Fruit fly (Drosophila melanogaster) whole organism, embryonic: ENCODE measurements around the gene CG5828.

ENCODE experiments used
- BEAF-32 ChIP-seq: fragments of 200-800 bp; sonication (Bioruptor generic); optimal IDR thresholded peaks from 3 replicates; lab custom pipeline; 2017; ENCODE audit warnings: missing biosample characterization, missing genetic modification characterization, mild to moderate bottlenecking, moderate library complexity, missing genetic modification reagents
- BtbVII ChIP-seq: fragments of 200-800 bp; sonication (Bioruptor generic); optimal IDR thresholded peaks from 3 replicates; lab custom pipeline; 2017; ENCODE audit warnings: missing biosample characterization, mild to moderate bottlenecking, missing genetic modification characterization
- CG10654 ChIP-seq: fragments of 200-800 bp; sonication (Bioruptor generic); optimal IDR thresholded peaks from 2 replicates; lab custom pipeline; 2016; ENCODE audit warnings: missing biosample characterization, missing genetic modification characterization
- CG11398 ChIP-seq: fragments of 200-800 bp; sonication (Bioruptor generic); optimal IDR thresholded peaks from 2 replicates; lab custom pipeline; 2016; ENCODE audit warnings: missing biosample characterization, missing genetic modification characterization
- CG11696 ChIP-seq: fragments of 200-800 bp; sonication (Bioruptor generic); IDR thresholded peaks from 2 replicates; pipeline ENCODE4 v1.3.6; 2022; ENCODE audit warnings: missing biosample characterization, missing genetic modification characterization
- CG12071 ChIP-seq: fragments of 200-800 bp; sonication (Bioruptor generic); optimal IDR thresholded peaks from 3 replicates; lab custom pipeline; 2018; ENCODE audit warnings: missing biosample characterization, mild to moderate bottlenecking, missing genetic modification characterization
- CG12219 ChIP-seq: fragments of 200-800 bp; sonication (Bioruptor generic); optimal IDR thresholded peaks from 3 replicates; lab custom pipeline; 2018; ENCODE audit warnings: missing biosample characterization, mild to moderate bottlenecking, missing genetic modification characterization
- CG12769 ChIP-seq: fragments of 200-800 bp; sonication (Bioruptor generic); optimal IDR thresholded peaks from 2 replicates; lab custom pipeline; 2019; ENCODE audit warnings: missing biosample characterization, mild to moderate bottlenecking, missing genetic modification characterization, moderate library complexity
- CG15073 ChIP-seq: fragments of 200-800 bp; sonication (Bioruptor generic); optimal IDR thresholded peaks from 2 replicates; lab custom pipeline; 2016; ENCODE audit warnings: missing biosample characterization, missing genetic modification characterization
- CG17802 ChIP-seq: fragments of 200-800 bp; sonication (Bioruptor generic); optimal IDR thresholded peaks from 2 replicates; lab custom pipeline; 2018; ENCODE audit warnings: missing biosample characterization, mild to moderate bottlenecking, missing genetic modification characterization, moderate library complexity
- CG18619 ChIP-seq: fragments of 200-800 bp; sonication (Bioruptor generic); optimal IDR thresholded peaks from 3 replicates; lab custom pipeline; 2017; ENCODE audit warnings: missing biosample characterization, mild to moderate bottlenecking, missing genetic modification characterization
- CG31388 ChIP-seq: fragments of 200-800 bp; sonication (Bioruptor generic); optimal IDR thresholded peaks from 2 replicates; lab custom pipeline; 2016; ENCODE audit warnings: missing biosample characterization, missing genetic modification characterization
- CG32532 ChIP-seq: fragments of 200-800 bp; sonication (Bioruptor generic); IDR thresholded peaks from 2 replicates; pipeline ENCODE4 v1.3.6; 2022; ENCODE audit warnings: missing biosample characterization, missing genetic modification characterization
- CG3838 ChIP-seq: fragments of 200-800 bp; sonication (Bioruptor generic); optimal IDR thresholded peaks from 3 replicates; lab custom pipeline; 2016; ENCODE audit warnings: missing biosample characterization, missing genetic modification characterization
- CG4854 ChIP-seq: fragments of 200-800 bp; sonication (Bioruptor generic); optimal IDR thresholded peaks from 2 replicates; lab custom pipeline; 2016; ENCODE audit warnings: missing biosample characterization, missing genetic modification characterization, inconsistent platforms
- CG7357 ChIP-seq: fragments of 200-800 bp; sonication (Bioruptor generic); IDR thresholded peaks from 3 replicates; pipeline ENCODE4 v1.3.6; 2022; ENCODE audit warnings: missing biosample characterization, missing genetic modification characterization
- CG7839 ChIP-seq: fragments of 200-800 bp; sonication (Bioruptor generic); optimal IDR thresholded peaks from 3 replicates; lab custom pipeline; 2018; ENCODE audit warnings: missing biosample characterization, mild to moderate bottlenecking, missing genetic modification characterization, moderate library complexity
- CG8359 ChIP-seq: fragments of 200-800 bp; sonication (Bioruptor generic); optimal IDR thresholded peaks from 2 replicates; lab custom pipeline; 2017; ENCODE audit warnings: missing biosample characterization, mild to moderate bottlenecking, missing genetic modification characterization, borderline replicate concordance
- CG9797 ChIP-seq: fragments of 200-800 bp; sonication (Bioruptor generic); optimal IDR thresholded peaks from 3 replicates; lab custom pipeline; 2018; ENCODE audit warnings: missing biosample characterization, mild to moderate bottlenecking, missing genetic modification characterization
- CoRest ChIP-seq: fragments of 200-800 bp; sonication (Bioruptor generic); optimal IDR thresholded peaks from 3 replicates; lab custom pipeline; 2018; ENCODE audit warnings: missing biosample characterization, mild to moderate bottlenecking, missing genetic modification characterization, moderate library complexity
- Dll ChIP-seq: fragments of 200-800 bp; sonication (Bioruptor generic); IDR thresholded peaks from 4 replicates; pipeline ENCODE4 v1.3.6; 2022; ENCODE audit warnings: missing biosample characterization, missing genetic modification characterization; ENCODE audit not compliant: partially characterized antibody
- H2.0 ChIP-seq: fragments of 200-800 bp; sonication (Bioruptor generic); IDR thresholded peaks from 2 replicates; pipeline ENCODE4 v1.3.6; 2022; ENCODE audit warnings: missing biosample characterization, missing genetic modification characterization
- Lhr ChIP-seq: fragments of 200-800 bp; sonication (Bioruptor generic); optimal IDR thresholded peaks from 3 replicates; lab custom pipeline; 2017; ENCODE audit warnings: mild to moderate bottlenecking, missing biosample characterization, missing genetic modification reagents, missing genetic modification characterization
- MTF-1 ChIP-seq: fragments of 200-800 bp; sonication (Bioruptor generic); optimal IDR thresholded peaks from 2 replicates; lab custom pipeline; 2018; ENCODE audit warnings: missing biosample characterization, mild to moderate bottlenecking, missing genetic modification characterization, borderline replicate concordance
- Ravus ChIP-seq: fragments of 200-800 bp; sonication (Bioruptor generic); IDR thresholded peaks from 2 replicates; pipeline ENCODE4 v1.3.6; 2022; ENCODE audit warnings: missing biosample characterization, missing genetic modification characterization
- Rx ChIP-seq: fragments of 200-800 bp; sonication (Bioruptor generic); IDR thresholded peaks from 2 replicates; pipeline ENCODE4 v1.3.6; 2022; ENCODE audit warnings: missing biosample characterization, missing genetic modification characterization
- btn ChIP-seq: fragments of 200-800 bp; sonication (Bioruptor generic); optimal IDR thresholded peaks from 2 replicates; lab custom pipeline; 2016; ENCODE audit warnings: missing biosample characterization, missing genetic modification characterization
- chn ChIP-seq: fragments of 200-800 bp; sonication (Bioruptor generic); optimal IDR thresholded peaks from 2 replicates; lab custom pipeline; 2016; ENCODE audit warnings: missing biosample characterization, missing genetic modification characterization
- corto ChIP-seq: fragments of 200-800 bp; sonication (Bioruptor generic); optimal IDR thresholded peaks from 2 replicates; lab custom pipeline; 2016; ENCODE audit warnings: missing biosample characterization, mild to moderate bottlenecking, missing genetic modification characterization, moderate library complexity
- cwo ChIP-seq: fragments of 200-800 bp; sonication (Bioruptor generic); optimal IDR thresholded peaks from 3 replicates; lab custom pipeline; 2017; ENCODE audit warnings: missing biosample characterization, missing genetic modification characterization, mild to moderate bottlenecking, moderate library complexity, missing genetic modification reagents
- en ChIP-seq: fragments of 200-800 bp; sonication (Bioruptor generic); optimal IDR thresholded peaks from 2 replicates; lab custom pipeline; 2016; ENCODE audit warnings: missing biosample characterization, missing genetic modification characterization
- fd102C ChIP-seq: fragments of 200-800 bp; sonication (Bioruptor generic); optimal IDR thresholded peaks from 2 replicates; lab custom pipeline; 2018; ENCODE audit warnings: missing biosample characterization, mild to moderate bottlenecking, missing genetic modification characterization, moderate library complexity
- her ChIP-seq: fragments of 200-800 bp; sonication (Bioruptor generic); optimal IDR thresholded peaks from 2 replicates; lab custom pipeline; 2016; ENCODE audit warnings: missing biosample characterization, missing genetic modification characterization
- luna ChIP-seq: fragments of 200-800 bp; sonication (Bioruptor generic); optimal IDR thresholded peaks from 2 replicates; lab custom pipeline; 2016; ENCODE audit warnings: missing biosample characterization, missing genetic modification characterization
- mirr ChIP-seq: fragments of 200-800 bp; sonication (Bioruptor generic); optimal IDR thresholded peaks from 3 replicates; lab custom pipeline; 2018; ENCODE audit warnings: missing biosample characterization, mild to moderate bottlenecking, missing genetic modification characterization
- org-1 ChIP-seq: fragments of 200-800 bp; sonication (Bioruptor generic); optimal IDR thresholded peaks from 2 replicates; lab custom pipeline; 2017; ENCODE audit warnings: missing biosample characterization, missing genetic modification characterization
- pzg ChIP-seq: fragments of 200-800 bp; sonication (Bioruptor generic); optimal IDR thresholded peaks from 3 replicates; lab custom pipeline; 2018; ENCODE audit warnings: missing biosample characterization, mild to moderate bottlenecking, missing genetic modification characterization, moderate library complexity
- row ChIP-seq: fragments of 200-800 bp; sonication (Bioruptor generic); IDR thresholded peaks from 3 replicates; pipeline ENCODE4 v1.3.6; 2022; ENCODE audit warnings: missing biosample characterization, missing genetic modification characterization
- sc ChIP-seq, 3 experiments: fragments of >200 bp in 2 of 3; fragments of 200-800 bp in 1 of 3; sonication (Bioruptor generic) in 1 of 3; optimal IDR thresholded peaks; 2 replicates in 2 of 3; 3 replicates in 1 of 3; lab custom pipeline; 2017; ENCODE audit warnings: mild to moderate bottlenecking in 1 of 3, missing biosample characterization in 1 of 3, missing genetic modification characterization in 1 of 3, missing genetic modification reagents in 1 of 3
- sens ChIP-seq: fragments of 200-800 bp; sonication (Bioruptor generic); peaks from one replicate; lab custom pipeline; 2016; ENCODE audit warnings: missing biosample characterization, missing genetic modification characterization
- sens-2 ChIP-seq: fragments of 200-800 bp; sonication (Bioruptor generic); IDR thresholded peaks from 2 replicates; pipeline ENCODE4 v1.3.6; 2022; ENCODE audit warnings: missing biosample characterization, missing genetic modification characterization
- slp2 ChIP-seq: fragments of 200-800 bp; sonication (Bioruptor generic); optimal IDR thresholded peaks from 2 replicates; lab custom pipeline; 2016; ENCODE audit warnings: missing biosample characterization, missing genetic modification characterization
- trh ChIP-seq: fragments of 200-800 bp; sonication (Bioruptor generic); optimal IDR thresholded peaks from 2 replicates; lab custom pipeline; 2016; ENCODE audit warnings: missing biosample characterization, missing genetic modification characterization
- ttk ChIP-seq: fragments of 200-800 bp; sonication (Bioruptor generic); IDR thresholded peaks from 2 replicates; pipeline ENCODE4 v2.1.2; 2022; ENCODE audit warnings: missing biosample characterization, missing genetic modification characterization
- tup ChIP-seq: fragments of 200-800 bp; sonication (Bioruptor generic); optimal IDR thresholded peaks from 2 replicates; lab custom pipeline; 2016; ENCODE audit warnings: missing biosample characterization, mild to moderate bottlenecking, missing genetic modification characterization, moderate library complexity
- vnd ChIP-seq: fragments of 200-800 bp; sonication (Bioruptor generic); IDR thresholded peaks from 3 replicates; pipeline ENCODE4 v1.3.6; 2022; ENCODE audit warnings: missing biosample characterization, missing genetic modification characterization; ENCODE audit not compliant: partially characterized antibody
- zfh1 ChIP-seq: fragments of 200-800 bp; sonication (Bioruptor generic); IDR thresholded peaks from 3 replicates; pipeline ENCODE4 v1.3.6; 2022; ENCODE audit warnings: missing biosample characterization, missing genetic modification characterization

CG5828 gene

DNA sequence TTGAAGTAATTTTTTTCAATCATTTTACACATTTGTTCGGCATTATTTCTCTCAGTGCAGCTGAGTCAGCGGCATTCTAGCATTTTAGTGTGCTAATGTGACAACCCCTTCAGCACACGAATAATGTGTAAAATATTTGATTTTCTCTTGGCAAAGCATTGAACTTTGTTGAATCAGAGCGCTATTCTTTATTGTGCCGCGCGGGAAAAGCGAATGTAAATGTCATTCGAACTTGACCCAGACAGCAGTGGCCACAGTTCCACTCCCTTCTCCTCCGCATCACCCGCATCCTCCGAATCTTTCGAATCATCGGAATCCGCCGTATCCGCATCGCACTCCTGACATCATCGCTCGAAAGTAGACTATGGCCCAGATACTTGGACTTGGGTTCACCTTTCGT lies 10.0 kb downstream of the CG5828 start:
- no peak for TF ChIP-seq tup
- TF ChIP-seq zfh1 (GFP tag; lab: Robert Waterston, UW) = 0 out of 3 replicates have a peak, but pooled peaks have one; percentile 33
- TF ChIP-seq sens (GFP tag; lab: Kevin White, UChicago) = peak; percentile 74

DNA sequence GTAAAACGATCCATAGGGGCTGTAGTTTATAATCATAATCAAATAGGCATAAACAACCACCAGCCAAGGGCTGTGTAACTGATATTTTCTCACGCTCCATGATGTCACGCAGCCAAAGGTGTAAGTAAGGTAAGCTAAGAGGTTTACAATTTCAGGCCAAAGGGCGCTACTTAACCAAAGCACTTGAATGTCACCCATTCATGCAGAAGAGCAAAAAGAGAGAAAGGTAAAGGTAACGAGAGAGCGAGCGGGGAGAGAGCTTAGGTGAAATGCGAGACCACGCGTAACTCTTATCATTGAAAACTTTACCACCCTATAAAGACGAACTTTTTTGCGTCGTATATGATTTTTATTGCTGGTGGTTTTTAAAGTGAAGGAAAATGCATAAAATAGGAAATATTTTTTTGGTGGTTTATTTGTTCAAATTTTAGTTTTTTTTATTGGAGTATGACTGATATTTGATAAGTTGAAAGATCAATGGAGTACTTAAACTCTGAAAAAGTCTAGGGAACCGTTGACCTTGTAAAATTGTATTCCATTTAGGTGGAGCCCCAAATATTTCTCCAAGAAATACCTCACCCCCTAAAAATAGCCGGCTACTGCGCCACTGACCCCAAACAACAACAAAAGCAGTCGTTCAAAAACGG lies 14.0 kb downstream of the CG5828 start:
- TF ChIP-seq slp2 = peak; percentile 99
- no peak for TF ChIP-seq fd102C (GFP tag; lab: Kevin White, UChicago)
- peak; percentile 81 for TF ChIP-seq btn
- peak; percentile 80 for TF ChIP-seq MTF-1
- TF ChIP-seq CG9797 = no peak
- TF ChIP-seq CG12769 = peak; percentile 79
- peak; percentile 94 for TF ChIP-seq Rx (GFP tag; lab: Robert Waterston, UW)
- peak; percentile 88 for TF ChIP-seq H2.0 (GFP tag; lab: Robert Waterston, UW)
- peak; percentile 86 for TF ChIP-seq Ravus (GFP tag; lab: Robert Waterston, UW)
- TF ChIP-seq org-1 (GFP tag; lab: Kevin White, UChicago) = peak; percentile 94
- TF ChIP-seq ttk (GFP tag; lab: Robert Waterston, UW) = peak; percentile 93
- peak; percentile 97 for TF ChIP-seq CG18619 (GFP tag; lab: Kevin White, UChicago)
- peak; percentile 78 for TF ChIP-seq CG12219 (GFP tag; lab: Kevin White, UChicago)
- peak; percentile 79 for TF ChIP-seq CG3838 (GFP tag; lab: Kevin White, UChicago)
- TF ChIP-seq Lhr = peak; percentile 71
- TF ChIP-seq mirr (GFP tag; lab: Kevin White, UChicago) = no peak
- peak; percentile 74 for TF ChIP-seq CG8359
- peak; percentile 92 for TF ChIP-seq en (GFP tag; lab: Kevin White, UChicago)
- TF ChIP-seq BEAF-32 (GFP tag; lab: Kevin White, UChicago) = peak; percentile 11
- TF ChIP-seq corto (GFP tag; lab: Kevin White, UChicago) = peak; percentile 53
- TF ChIP-seq CG17802 = peak; percentile 71
- TF ChIP-seq sc (optimal IDR thresholded peaks at IDR 0.05; lab: Kevin White, UChicago) = no peak
- TF ChIP-seq sc (GFP tag; optimal IDR thresholded peaks at IDR 0.05; lab: Kevin White, UChicago) = peak; percentile 91
- peak; percentile 97 for TF ChIP-seq chn (GFP tag; lab: Kevin White, UChicago)
- TF ChIP-seq CG11696 (GFP tag; lab: Robert Waterston, UW) = peak; percentile 85
- peak; percentile 97 for TF ChIP-seq row (GFP tag; lab: Robert Waterston, UW)
- peak; percentile 74 for TF ChIP-seq CG15073 (GFP tag; lab: Kevin White, UChicago)
- TF ChIP-seq vnd (GFP tag; lab: Robert Waterston, UW) = no peak
- peak; percentile 66 for TF ChIP-seq sens-2 (GFP tag; lab: Robert Waterston, UW)
- no peak for TF ChIP-seq Dll
- peak; percentile 96 for TF ChIP-seq CG10654 (GFP tag; lab: Kevin White, UChicago)
- peak; percentile 16 for TF ChIP-seq pzg (GFP tag; lab: Kevin White, UChicago)
- TF ChIP-seq CG7839 (tag; lab: Kevin White, UChicago) = peak; percentile 97
- peak; percentile 60 for TF ChIP-seq CG31388 (GFP tag; lab: Kevin White, UChicago)
- peak; percentile 97 for TF ChIP-seq luna
- TF ChIP-seq CG32532 (GFP tag; lab: Robert Waterston, UW) = peak; percentile 95
- TF ChIP-seq trh (GFP tag; lab: Kevin White, UChicago) = peak; percentile 72
- peak; percentile 97 for TF ChIP-seq CoRest
- peak; percentile 90 for TF ChIP-seq CG7357 (GFP tag; lab: Robert Waterston, UW)
- peak; percentile 85 for TF ChIP-seq CG4854 (GFP tag; lab: Kevin White, UChicago)
- peak; percentile 94 for TF ChIP-seq cwo (GFP tag; lab: Kevin White, UChicago)
- peak; percentile 90 for TF ChIP-seq CG11398 (GFP tag; lab: Kevin White, UChicago)
- TF ChIP-seq BtbVII (GFP tag; lab: Kevin White, UChicago) = peak; percentile 95
- TF ChIP-seq CG12071 (GFP tag; lab: Kevin White, UChicago) = peak; percentile 87
- TF ChIP-seq her (GFP tag; lab: Kevin White, UChicago) = peak; percentile 95
